Worm (Caenorhabditis elegans) whole organism, midembryonic: Measurements from ENCODE around the gene citk-1.

Source experiments
- cog-1 ChIP-seq: sonication (generic microtip); optimal IDR thresholded peaks from 2 replicates; lab custom pipeline; 2016; ENCODE audit warnings: missing genetic modification characterization, missing compliant biosample characterization
- flt-1 ChIP-seq: fragments of 200-800 bp; sonication (Bioruptor generic); IDR thresholded peaks from 2 replicates; pipeline ENCODE4 v1.3.6; 2022; ENCODE audit warnings: missing genetic modification characterization, missing compliant biosample characterization
- ref-1 ChIP-seq: fragments of 200-800 bp; sonication (Bioruptor generic); conservative IDR thresholded peaks from 2 replicates; pipeline ENCODE4 v1.3.6; 2022; ENCODE audit warnings: missing genetic modification reagents, missing genetic modification characterization, missing compliant biosample characterization

ce11 chrII:13954979-13955378, 46.3 kb downstream of the citk-1 start:
- TF ChIP-seq cog-1 (tag; lab: Kevin White, UChicago) (no peak), flt-1 (GFP tag; lab: Robert Waterston, UW) (no peak), ref-1 (GFP tag; lab: Robert Waterston, UW) (no peak)
